Worm (Caenorhabditis elegans): ENCODE measurements around the gene T05G5.1.

ce11 chrIII:9751074-9751473, 7.9 kb upstream of the T05G5.1 start, which contains the start of gene T05G5.5:
- TF ChIP-seq him-1 (tag; optimal IDR thresholded peaks at IDR 0.05) (no peak), W03F9.2 (tag; optimal IDR thresholded peaks at IDR 0.05) (no peak), dao-5 (tag; optimal IDR thresholded peaks at IDR 0.05) (no peak)
